Worm (Caenorhabditis elegans) whole organism, L4 larva: ENCODE data around the gene K10C8.4.

Experiments
- R02D3.7 ChIP-seq: fragments of 150-350 bp; sonication (generic microtip); optimal IDR thresholded peaks from 3 replicates; lab custom pipeline; 2014; ENCODE audit warnings: missing biosample characterization, missing genetic modification characterization
- ceh-28 ChIP-seq: fragments of 150-350 bp; optimal IDR thresholded peaks from 2 replicates; lab custom pipeline; 2014; ENCODE audit warnings: missing biosample characterization, missing genetic modification reagents, missing genetic modification characterization
- mdl-1 ChIP-seq, 2 experiments: fragments of 150-350 bp in 1 of 2; sonication (generic microtip) in 1 of 2; optimal IDR thresholded peaks; 2 replicates each; lab custom pipeline; 2014 to 2017; ENCODE audit warnings: missing biosample characterization in 2 of 2, missing genetic modification characterization in 2 of 2
- snpc-4 ChIP-seq: fragments of 150-350 bp; optimal IDR thresholded peaks from 2 replicates; lab custom pipeline; 2014; ENCODE audit warnings: missing biosample characterization, missing genetic modification characterization
- ztf-11 ChIP-seq: fragments of 150-350 bp; optimal IDR thresholded peaks from 2 replicates; lab custom pipeline; 2014; ENCODE audit warnings: missing biosample characterization, missing genetic modification characterization

ce11 chrV:12661619-12662018 is 34.4 kb upstream of the K10C8.4 start, which contains the start of gene W05B10.3:
- TF ChIP-seq snpc-4 (tag; lab: Kevin White, UChicago), result no peak
- no peak for TF ChIP-seq R02D3.7
- TF ChIP-seq mdl-1 (tag; optimal IDR thresholded peaks at IDR 0.05; lab: Kevin White, UChicago), result no peak
- TF ChIP-seq ceh-28 (tag; lab: Kevin White, UChicago), result no peak
- no peak for TF ChIP-seq ztf-11 (tag; lab: Kevin White, UChicago)
